Worm (Caenorhabditis elegans): ENCODE data around the gene ZK938.11.
"Not testable (repeated sequence)": the region's sequence is repeated elsewhere in the genome, so short reads cannot be mapped to it uniquely, and the experiment has no call there.

Gene ZK938.11

DNA sequence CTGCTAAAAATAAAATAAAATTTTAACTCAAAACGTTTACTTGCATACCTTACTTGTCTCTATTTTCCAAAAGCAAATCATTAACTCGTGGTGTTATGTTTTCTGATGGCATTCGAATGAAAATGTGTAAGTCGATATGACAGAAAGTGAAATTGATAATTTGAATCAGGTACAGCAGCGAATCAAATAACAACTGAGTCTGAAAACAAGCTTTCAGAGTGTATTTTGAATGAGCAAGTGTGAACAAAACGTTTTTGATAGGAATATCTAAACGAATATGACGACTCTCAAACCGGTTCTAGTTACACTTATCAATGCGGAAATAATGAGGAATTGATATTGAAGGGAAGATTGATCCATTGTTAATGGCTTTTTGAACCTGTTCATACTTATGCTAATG, 30.8 kb upstream of the ZK938.11 start, which contains the start of gene chil-7:
chil-7 (minus strand) TSS at position 112 of the 400 bp plus-strand sequence.
- no peak for TF ChIP-seq lin-32 (GFP tag; optimal IDR thresholded peaks at IDR 0.05)
- no peak for TF ChIP-seq nhr-2 (tag; optimal IDR thresholded peaks at IDR 0.05)
- no peak for TF ChIP-seq drap-1 (GFP tag; optimal IDR thresholded peaks at IDR 0.05)
- TF ChIP-seq lin-13 (tag; optimal IDR thresholded peaks at IDR 0.05): no peak
- TF ChIP-seq ztf-11 (tag; optimal IDR thresholded peaks at IDR 0.05): no peak
- no peak for TF ChIP-seq elt-1 (tag; optimal IDR thresholded peaks at IDR 0.05; ENCODE audit: borderline replicate concordance, insufficient read depth)
- no peak for TF ChIP-seq snpc-4 (tag; optimal IDR thresholded peaks at IDR 0.05)
- TF ChIP-seq flh-1 (GFP tag; optimal IDR thresholded peaks at IDR 0.05): no peak
- no peak for TF ChIP-seq lsy-2 (tag; optimal IDR thresholded peaks at IDR 0.05)
- TF ChIP-seq ceh-83 (GFP tag; optimal IDR thresholded peaks at IDR 0.05): no peak
- TF ChIP-seq ceh-39 (tag; optimal IDR thresholded peaks at IDR 0.05): no peak
- TF ChIP-seq nhr-28 (tag; optimal IDR thresholded peaks at IDR 0.05): no peak
- TF ChIP-seq unc-39 (tag; optimal IDR thresholded peaks at IDR 0.05): no peak
- no peak for TF ChIP-seq zip-8 (tag; optimal IDR thresholded peaks at IDR 0.05)
- TF ChIP-seq ham-2 (GFP tag; optimal IDR thresholded peaks at IDR 0.05): no peak
- no peak for TF ChIP-seq M03D4.4 (tag; optimal IDR thresholded peaks at IDR 0.05)

- no peak for TF ChIP-seq M03D4.4 (tag; optimal IDR thresholded peaks at IDR 0.05)
These were observed 28.5 kb upstream of the ZK938.11 start, which contains the start of gene old-1 for ce11 chrII:9868698-9869097. TSS of gene old-1 (minus strand) at chrII:9868747.

ce11 chrII:9868207-9868606, 28.0 kb upstream of the ZK938.11 start:
- TF ChIP-seq ceh-39 (tag; optimal IDR thresholded peaks at IDR 0.05) (no peak), ceh-43 (GFP tag; optimal IDR thresholded peaks at IDR 0.05) (no peak), snpc-4 (tag; optimal IDR thresholded peaks at IDR 0.05) (no peak), mep-1 (tag; optimal IDR thresholded peaks at IDR 0.05) (no peak), nhr-28 (tag; optimal IDR thresholded peaks at IDR 0.05) (no peak), zip-8 (tag; optimal IDR thresholded peaks at IDR 0.05) (no peak)

DNA sequence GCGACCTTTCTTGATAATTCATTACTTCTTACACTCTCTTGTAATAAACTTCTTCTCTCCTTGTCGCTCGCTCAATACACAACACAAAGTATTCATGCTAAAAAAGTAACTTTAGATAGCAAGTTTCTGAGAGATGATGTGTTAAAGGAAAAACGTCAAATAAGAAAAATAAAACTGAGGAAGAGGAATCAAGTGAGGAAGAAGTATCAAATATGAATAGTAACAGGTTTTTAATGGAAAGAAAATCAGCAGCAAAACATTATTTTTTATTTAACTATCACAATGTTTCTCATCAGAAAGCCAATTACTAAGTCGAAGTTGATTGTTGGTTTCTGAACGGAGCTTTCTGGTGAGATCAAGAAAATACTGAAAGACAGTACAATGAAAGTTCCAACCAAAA, 26.2 kb upstream of the ZK938.11 start, which contains the start of gene chil-1:
chil-1 (minus strand) TSS at position 101 of the 400 bp plus-strand sequence.
- not testable (repeated sequence) for TF ChIP-seq zip-8 (tag; optimal IDR thresholded peaks at IDR 0.05); ceh-43 (GFP tag; optimal IDR thresholded peaks at IDR 0.05); cnd-1 (tag; optimal IDR thresholded peaks at IDR 0.05)

DNA sequence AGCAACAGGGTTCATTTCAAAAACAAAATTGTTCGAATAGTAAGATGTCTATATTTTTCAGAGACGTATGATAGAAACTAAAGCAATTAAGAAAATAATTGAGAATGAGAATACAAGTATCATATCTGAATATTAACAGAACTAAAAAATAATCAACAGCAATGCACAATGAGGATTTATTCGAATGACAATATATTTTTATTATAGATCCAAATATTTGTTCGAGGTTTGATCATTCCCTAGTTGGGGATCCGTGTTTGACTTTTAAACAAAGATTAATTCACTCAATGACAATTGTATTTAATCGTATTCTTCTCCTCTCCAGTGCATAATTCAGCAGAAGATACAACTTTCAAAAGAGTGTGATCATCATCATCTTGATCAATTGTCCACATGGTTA, 21.9 kb upstream of the ZK938.11 start, which contains the start of gene C08H9.18:
C08H9.18 (minus strand) TSS at position 101 of the 400 bp plus-strand sequence.
- TF ChIP-seq sptf-1 (tag; optimal IDR thresholded peaks at IDR 0.05): no peak
- no peak for TF ChIP-seq lin-13 (tag; optimal IDR thresholded peaks at IDR 0.05)
- no peak for TF ChIP-seq nhr-2 (tag; optimal IDR thresholded peaks at IDR 0.05)
- no peak for TF ChIP-seq elt-1 (tag; optimal IDR thresholded peaks at IDR 0.05; ENCODE audit: borderline replicate concordance, insufficient read depth)

DNA sequence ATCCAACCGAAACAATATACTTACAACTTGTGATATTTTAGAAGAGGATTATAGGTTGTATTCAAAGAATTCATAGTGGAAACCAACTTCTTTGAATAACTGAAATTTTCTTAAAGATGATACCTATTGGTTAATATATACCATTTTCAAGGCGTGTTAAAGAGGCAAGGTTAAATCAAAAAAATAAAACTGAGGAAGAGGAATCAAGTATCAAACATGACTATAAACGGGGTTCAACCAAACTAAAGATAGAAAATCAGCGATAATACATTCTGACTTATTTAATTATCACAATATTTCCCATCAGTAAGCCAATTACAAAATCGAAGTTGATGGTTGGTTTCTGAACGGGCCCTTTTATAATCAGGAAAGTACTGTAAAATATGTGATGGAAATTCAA, 21.2 kb upstream of the ZK938.11 start, which contains the start of gene chil-3:
chil-3 (minus strand) TSS at position 101 of the 400 bp plus-strand sequence.
- TF ChIP-seq unc-62 (GFP tag; optimal IDR thresholded peaks at IDR 0.05) (no peak), zip-8 (tag; optimal IDR thresholded peaks at IDR 0.05) (no peak), sem-2 (GFP tag; optimal IDR thresholded peaks at IDR 0.05) (no peak)

- no peak for TF ChIP-seq unc-120 (tag; optimal IDR thresholded peaks at IDR 0.05; ENCODE audit: poor library complexity, severe bottlenecking)
- no peak for TF ChIP-seq flh-1 (GFP tag; optimal IDR thresholded peaks at IDR 0.05)
- TF ChIP-seq lin-13 (tag; optimal IDR thresholded peaks at IDR 0.05): no peak
- TF ChIP-seq bed-3 (GFP tag; optimal IDR thresholded peaks at IDR 0.05): no peak
- no peak for TF ChIP-seq elt-1 (tag; optimal IDR thresholded peaks at IDR 0.05; ENCODE audit: borderline replicate concordance, insufficient read depth)
- TF ChIP-seq ceh-83 (GFP tag; optimal IDR thresholded peaks at IDR 0.05): no peak
- no peak for TF ChIP-seq ztf-11 (tag; optimal IDR thresholded peaks at IDR 0.05)
- TF ChIP-seq cnd-1 (tag; optimal IDR thresholded peaks at IDR 0.05): no peak
- no peak for TF ChIP-seq ceh-39 (tag; optimal IDR thresholded peaks at IDR 0.05)
- no peak for TF ChIP-seq elt-3 (tag; optimal IDR thresholded peaks at IDR 0.05)
- TF ChIP-seq mab-5 (tag; optimal IDR thresholded peaks at IDR 0.05): no peak
- no peak for TF ChIP-seq unc-39 (tag; optimal IDR thresholded peaks at IDR 0.05)
- TF ChIP-seq nhr-2 (tag; optimal IDR thresholded peaks at IDR 0.05): no peak
- no peak for TF ChIP-seq mep-1 (tag; optimal IDR thresholded peaks at IDR 0.05)
- no peak for TF ChIP-seq pha-4 (tag; optimal IDR thresholded peaks at IDR 0.05)
- TF ChIP-seq drap-1 (GFP tag; optimal IDR thresholded peaks at IDR 0.05): no peak
- TF ChIP-seq snpc-4 (tag; optimal IDR thresholded peaks at IDR 0.05): no peak
- TF ChIP-seq ces-1 (GFP tag; optimal IDR thresholded peaks at IDR 0.05): no peak
These were observed 19.4 kb upstream of the ZK938.11 start, which contains the start of gene chil-5 for ce11 chrII:9859575-9859974. TSS of gene chil-5 (minus strand) at chrII:9859675.

Data from whole organism, mixed stage, embryonic.